Fruit fly (Drosophila melanogaster) whole organism, embryonic: ENCODE measurements around the gene neur.

Source experiments
- CG10543 ChIP-seq: fragments of 200-800 bp; sonication (Bioruptor generic); optimal IDR thresholded peaks from 3 replicates; lab custom pipeline; 2017; ENCODE audit warnings: missing biosample characterization, mild to moderate bottlenecking, missing genetic modification characterization, moderate library complexity
- CG13287 ChIP-seq: fragments of 200-800 bp; sonication (Bioruptor generic); IDR thresholded peaks from 2 replicates; pipeline ENCODE4 v1.3.6; 2022; ENCODE audit warnings: missing biosample characterization, missing genetic modification characterization; ENCODE audit not compliant: partially characterized antibody
- CG17361 ChIP-seq: fragments of 200-800 bp; sonication (Bioruptor generic); IDR thresholded peaks from 3 replicates; pipeline ENCODE4 v1.3.6; 2022; ENCODE audit warnings: missing biosample characterization, missing genetic modification characterization
- CG17612 ChIP-seq: fragments of 200-800 bp; sonication (Bioruptor generic); IDR thresholded peaks from 2 replicates; pipeline ENCODE4 v1.3.6; 2022; ENCODE audit warnings: missing biosample characterization, missing genetic modification characterization
- CG9932 ChIP-seq: fragments of 200-800 bp; sonication (Bioruptor generic); IDR thresholded peaks from 2 replicates; pipeline ENCODE4 v1.3.6; 2022; ENCODE audit warnings: missing biosample characterization, missing genetic modification characterization
- HLH54F ChIP-seq: fragments of 200-800 bp; sonication (Bioruptor generic); optimal IDR thresholded peaks from 3 replicates; lab custom pipeline; 2016; ENCODE audit warnings: missing biosample characterization, missing genetic modification characterization
- bbx ChIP-seq: fragments of 200-800 bp; sonication (Bioruptor generic); IDR thresholded peaks from 2 replicates; pipeline ENCODE4 v1.3.6; 2022; ENCODE audit warnings: missing biosample characterization, missing genetic modification characterization; ENCODE audit not compliant: partially characterized antibody
- chinmo ChIP-seq: fragments of 200-800 bp; sonication (Bioruptor generic); IDR thresholded peaks from 4 replicates; pipeline ENCODE4 v1.3.6; 2022; ENCODE audit warnings: missing biosample characterization, missing genetic modification characterization; ENCODE audit not compliant: partially characterized antibody
- fd102C ChIP-seq: fragments of 200-800 bp; sonication (Bioruptor generic); optimal IDR thresholded peaks from 2 replicates; lab custom pipeline; 2018; ENCODE audit warnings: missing biosample characterization, mild to moderate bottlenecking, missing genetic modification characterization, moderate library complexity

DNA sequence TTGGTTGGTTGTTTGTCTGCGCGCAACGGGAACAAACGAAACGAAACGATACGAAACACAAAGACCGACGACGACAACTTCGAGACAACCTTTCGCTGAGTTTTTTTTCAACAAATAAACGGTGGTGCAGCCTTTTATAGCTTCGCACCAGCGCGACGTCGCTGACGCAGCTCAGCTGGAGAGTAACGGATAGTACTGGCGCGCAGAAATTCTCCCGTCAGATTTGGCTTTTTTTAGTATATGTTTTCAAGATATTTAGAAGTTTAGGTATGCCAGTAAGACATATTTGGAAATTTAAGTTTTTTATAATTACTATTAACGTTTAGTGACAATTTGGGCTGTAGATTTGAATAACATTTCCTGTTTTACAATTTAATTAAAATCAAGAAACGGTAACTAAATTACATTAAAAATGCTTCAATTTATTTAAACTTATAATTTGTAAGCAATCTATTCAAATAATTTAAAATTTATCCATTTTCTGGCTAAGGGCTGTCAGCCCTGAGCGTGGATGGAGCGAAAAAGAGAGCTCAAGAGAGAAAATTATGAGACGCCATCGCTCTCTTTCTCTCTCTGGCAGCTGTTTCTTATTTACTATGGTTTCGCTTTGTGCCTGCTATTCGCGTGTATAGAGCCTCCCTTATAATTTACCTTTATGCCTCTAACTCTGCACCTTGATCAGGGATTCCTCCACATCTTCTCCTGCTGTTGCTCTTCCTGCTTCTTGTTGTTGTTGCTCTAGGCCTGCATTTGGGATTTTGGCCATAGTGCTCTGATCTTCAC, 5.5 kb downstream of the neur start:
- TF ChIP-seq chinmo (GFP tag; lab: Robert Waterston, UW) (peak; percentile 62; the same call in 1 of the 4 replicates), bbx (GFP tag; lab: Robert Waterston, UW) (peak; percentile 75), fd102C (no peak), CG13287 (GFP tag; lab: Robert Waterston, UW) (peak; percentile 42; the same call in 1 of the 2 replicates), CG10543 (GFP tag; lab: Kevin White, UChicago) (peak; percentile 91), CG17612 (no peak), HLH54F (GFP tag; lab: Kevin White, UChicago) (peak; percentile 51), CG9932 (peak; percentile 57; the same call in 1 of the 2 replicates), CG17361 (peak; percentile 94)
